Fruit fly (Drosophila melanogaster) whole organism, pupa: ENCODE results near the gene CG5665.

Source experiments
- CG10348 ChIP-seq: fragments of 200-800 bp; sonication (Bioruptor generic); IDR thresholded peaks from 2 replicates; pipeline ENCODE4 v1.3.6; 2022; ENCODE audit warnings: missing biosample characterization, missing genetic modification characterization
- CG12605 ChIP-seq: fragments of 200-800 bp; sonication (Bioruptor generic); IDR thresholded peaks from 2 replicates; pipeline ENCODE4 v1.3.6; 2022; ENCODE audit warnings: missing biosample characterization, missing genetic modification characterization
- CG13204 ChIP-seq: fragments of 200-800 bp; sonication (Bioruptor generic); optimal IDR thresholded peaks from 2 replicates; lab custom pipeline; 2018; ENCODE audit warnings: missing biosample characterization, mild to moderate bottlenecking, missing genetic modification characterization, moderate library complexity
- CG14655 ChIP-seq: fragments of 200-800 bp; sonication (Bioruptor generic); optimal IDR thresholded peaks from 3 replicates; lab custom pipeline; 2017; ENCODE audit warnings: mild to moderate bottlenecking, missing biosample characterization, missing genetic modification reagents, missing genetic modification characterization
- CG15710 ChIP-seq: fragments of 200-800 bp; sonication (Bioruptor generic); optimal IDR thresholded peaks from 2 replicates; lab custom pipeline; 2018; ENCODE audit warnings: missing biosample characterization, mild to moderate bottlenecking, missing genetic modification characterization, moderate library complexity
- CG17806 ChIP-seq: fragments of 200-800 bp; sonication (Bioruptor generic); optimal IDR thresholded peaks from 2 replicates; lab custom pipeline; 2018; ENCODE audit warnings: missing biosample characterization, mild to moderate bottlenecking, missing genetic modification characterization, moderate library complexity
- CG32121 ChIP-seq: fragments of 200-800 bp; sonication (Bioruptor generic); IDR thresholded peaks from 2 replicates; pipeline ENCODE4 v1.3.6; 2022; ENCODE audit warnings: missing biosample characterization, missing genetic modification characterization
- CG4496 ChIP-seq: fragments of 200-800 bp; sonication (Bioruptor generic); IDR thresholded peaks from 3 replicates; pipeline ENCODE4 v1.3.6; 2022; ENCODE audit warnings: missing biosample characterization, missing genetic modification characterization
- CG8159 ChIP-seq: fragments of 200-800 bp; sonication (Bioruptor generic); optimal IDR thresholded peaks from 3 replicates; lab custom pipeline; 2018; ENCODE audit warnings: missing biosample characterization, mild to moderate bottlenecking, missing genetic modification characterization, moderate library complexity
- CG8301 ChIP-seq: fragments of 200-800 bp; sonication (Bioruptor generic); optimal IDR thresholded peaks from 2 replicates; lab custom pipeline; 2018; ENCODE audit warnings: missing biosample characterization, mild to moderate bottlenecking, missing genetic modification characterization
- CG9948 ChIP-seq: fragments of 200-800 bp; sonication (Bioruptor generic); optimal IDR thresholded peaks from 2 replicates; lab custom pipeline; 2018; ENCODE audit warnings: missing biosample characterization, mild to moderate bottlenecking, missing genetic modification characterization, moderate library complexity
- D1 ChIP-seq: fragments of 200-800 bp; sonication (Bioruptor generic); optimal IDR thresholded peaks from 2 replicates; lab custom pipeline; 2018; ENCODE audit warnings: missing biosample characterization, mild to moderate bottlenecking, missing genetic modification characterization, moderate library complexity
- EcR ChIP-seq: fragments of 200-800 bp; sonication (Bioruptor generic); optimal IDR thresholded peaks from 3 replicates; lab custom pipeline; 2019; ENCODE audit warnings: missing biosample characterization, missing genetic modification characterization, mild to moderate bottlenecking, moderate library complexity, missing genetic modification reagents
- Ets98B ChIP-seq: fragments of 200-800 bp; sonication (Bioruptor generic); IDR thresholded peaks from 2 replicates; pipeline ENCODE4 v1.3.6; 2022; ENCODE audit warnings: missing biosample characterization, missing genetic modification characterization
- Pif1A ChIP-seq: fragments of 200-800 bp; sonication (Bioruptor generic); optimal IDR thresholded peaks from 3 replicates; lab custom pipeline; 2016; ENCODE audit warnings: missing biosample characterization, missing genetic modification characterization
- Pif1B ChIP-seq: fragments of 200-800 bp; sonication (Bioruptor generic); optimal IDR thresholded peaks from 3 replicates; lab custom pipeline; 2016; ENCODE audit warnings: missing biosample characterization, missing genetic modification characterization
- Snoo ChIP-seq: fragments of 200-800 bp; sonication (Bioruptor generic); optimal IDR thresholded peaks from 3 replicates; lab custom pipeline; 2017; ENCODE audit warnings: missing biosample characterization, mild to moderate bottlenecking, missing genetic modification characterization, inconsistent platforms
- fd96Ca ChIP-seq: fragments of 200-800 bp; sonication (Bioruptor generic); IDR thresholded peaks from 3 replicates; pipeline ENCODE4 v1.3.6; 2022; ENCODE audit warnings: missing biosample characterization, missing genetic modification characterization
- gl ChIP-seq: fragments of 200-800 bp; sonication (Bioruptor generic); optimal IDR thresholded peaks from 2 replicates; lab custom pipeline; 2018; ENCODE audit warnings: missing biosample characterization, mild to moderate bottlenecking, missing genetic modification characterization
- rn ChIP-seq: fragments of 200-800 bp; sonication (Bioruptor generic); IDR thresholded peaks from 2 replicates; pipeline ENCODE4 v1.3.6; 2022; ENCODE audit warnings: missing biosample characterization, missing genetic modification characterization

The CG5665 gene

dm6 chr3L:20320044-20320443 lies 38.3 kb upstream of the CG5665 start:
- TF ChIP-seq CG8301 (no peak), Pif1A (no peak), gl (tag; lab: Kevin White, UChicago) (no peak)
- TF ChIP-seq, all 21 proteins: peak for 0

- no peak for TF ChIP-seq CG8159
These were observed 37.7 kb upstream of the CG5665 start, which contains the start of gene Spn77Bb for dm6 chr3L:20320652-20321051. Spn77Bb (plus strand) TSS chr3L:20320952.

dm6 chr3L:20342334-20342733 lies 16.0 kb upstream of the CG5665 start, which contains the start of gene Spn77Bc:
Spn77Bc (plus strand) TSS chr3L:20342634.
- TF ChIP-seq CG8159 (no peak), CG9948 (tag; lab: Kevin White, UChicago) (no peak), CG12605 (GFP tag; lab: Robert Waterston, UW) (no peak), CG10348 (no peak), rn (GFP tag; lab: Robert Waterston, UW) (no peak), CG15710 (tag; lab: Kevin White, UChicago) (no peak), fd96Ca (GFP tag; lab: Robert Waterston, UW) (no peak), CG14655 (GFP tag; lab: Kevin White, UChicago) (no peak), CG4496 (GFP tag; lab: Robert Waterston, UW) (no peak), gl (tag; lab: Kevin White, UChicago) (no peak), Snoo (tag; lab: Kevin White, UChicago) (no peak), CG17806 (tag; lab: Kevin White, UChicago) (no peak), Pif1B (GFP tag; lab: Kevin White, UChicago) (no peak), CG8301 (no peak), Ets98B (GFP tag; lab: Robert Waterston, UW) (no peak), Pif1A (no peak), EcR (GFP tag; lab: Kevin White, UChicago) (no peak), D1 (tag; lab: Kevin White, UChicago) (no peak), CG32121 (GFP tag; lab: Robert Waterston, UW) (no peak), CG13204 (GFP tag; lab: Kevin White, UChicago) (no peak)

- TF ChIP-seq CG9948 (tag; lab: Kevin White, UChicago), result peak; percentile 37
- no peak for TF ChIP-seq gl (tag; lab: Kevin White, UChicago)
- TF ChIP-seq CG15710 (tag; lab: Kevin White, UChicago), result peak; percentile 66
- peak; percentile 46 for TF ChIP-seq CG17806 (tag; lab: Kevin White, UChicago)
- TF ChIP-seq Pif1B (GFP tag; lab: Kevin White, UChicago), result peak; percentile 18
- no peak for TF ChIP-seq D1 (tag; lab: Kevin White, UChicago)
- TF ChIP-seq CG12605 (GFP tag; lab: Robert Waterston, UW), result no peak
- peak; percentile 43 for TF ChIP-seq Snoo (tag; lab: Kevin White, UChicago)
- peak; percentile 6 for TF ChIP-seq CG8301
- TF ChIP-seq rn (GFP tag; lab: Robert Waterston, UW), result peak; percentile 63
- peak; percentile 62; the same call in 1 of the 2 replicates for TF ChIP-seq CG32121 (GFP tag; lab: Robert Waterston, UW)
- no peak for TF ChIP-seq CG4496 (GFP tag; lab: Robert Waterston, UW)
- no peak for TF ChIP-seq Ets98B (GFP tag; lab: Robert Waterston, UW)
- peak; percentile 61 for TF ChIP-seq CG8159
These were observed 10.3 kb upstream of the CG5665 start, which contains the start of the genes Rbbp5 and eRF1 for dm6 chr3L:20347762-20348580. Rbbp5 (minus strand) TSS chr3L:20347942. eRF1 (plus strand) TSS chr3L:20348355.

dm6 chr3L:20348581-20349093 lies 9.7 kb upstream of the CG5665 start:
- TF ChIP-seq rn (GFP tag; lab: Robert Waterston, UW) (no peak), fd96Ca (GFP tag; lab: Robert Waterston, UW) (no peak), CG12605 (GFP tag; lab: Robert Waterston, UW) (no peak), Snoo (tag; lab: Kevin White, UChicago) (no peak), Pif1B (GFP tag; lab: Kevin White, UChicago) (no peak), Ets98B (GFP tag; lab: Robert Waterston, UW) (no peak), CG14655 (GFP tag; lab: Kevin White, UChicago) (no peak), CG17806 (tag; lab: Kevin White, UChicago) (no peak)
- TF ChIP-seq, all 21 proteins: peak for 0

- no peak for TF ChIP-seq CG9948 (tag; lab: Kevin White, UChicago)
- no peak for TF ChIP-seq CG13204 (GFP tag; lab: Kevin White, UChicago)
- TF ChIP-seq CG4496 (GFP tag; lab: Robert Waterston, UW), result 0 out of 3 replicates have a peak, but pooled peaks have one; percentile 39
- 0 out of 2 replicates have a peak, but pooled peaks have one; percentile 46 for TF ChIP-seq CG12605 (GFP tag; lab: Robert Waterston, UW)
- no peak for TF ChIP-seq rn (GFP tag; lab: Robert Waterston, UW)
- peak; percentile 95 for TF ChIP-seq EcR (GFP tag; lab: Kevin White, UChicago)
- TF ChIP-seq CG10348, result no peak
- TF ChIP-seq CG8159, result no peak
- TF ChIP-seq CG14655 (GFP tag; lab: Kevin White, UChicago), result no peak
- peak; percentile 44; the same call in 1 of the 2 replicates for TF ChIP-seq Ets98B (GFP tag; lab: Robert Waterston, UW)
- TF ChIP-seq CG32121 (GFP tag; lab: Robert Waterston, UW), result 0 out of 2 replicates have a peak, but pooled peaks have one; percentile 29
These were observed 8.9 kb upstream of the CG5665 start for dm6 chr3L:20349333-20349924.
